Worm (Caenorhabditis elegans) whole organism, early embryonic: Measurements from ENCODE around the gene nhr-202.

Experiments used
- ceh-36 ChIP-seq: sonication (generic microtip); optimal IDR thresholded peaks from 2 replicates; lab custom pipeline; 2016; ENCODE audit warnings: missing genetic modification characterization, inconsistent platforms, missing compliant biosample characterization
- scrt-1 ChIP-seq: fragments of 200-800 bp; sonication (Bioruptor generic); IDR thresholded peaks from 2 replicates; pipeline ENCODE4 v1.3.6; 2022; ENCODE audit warnings: missing genetic modification characterization, missing compliant biosample characterization

DNA sequence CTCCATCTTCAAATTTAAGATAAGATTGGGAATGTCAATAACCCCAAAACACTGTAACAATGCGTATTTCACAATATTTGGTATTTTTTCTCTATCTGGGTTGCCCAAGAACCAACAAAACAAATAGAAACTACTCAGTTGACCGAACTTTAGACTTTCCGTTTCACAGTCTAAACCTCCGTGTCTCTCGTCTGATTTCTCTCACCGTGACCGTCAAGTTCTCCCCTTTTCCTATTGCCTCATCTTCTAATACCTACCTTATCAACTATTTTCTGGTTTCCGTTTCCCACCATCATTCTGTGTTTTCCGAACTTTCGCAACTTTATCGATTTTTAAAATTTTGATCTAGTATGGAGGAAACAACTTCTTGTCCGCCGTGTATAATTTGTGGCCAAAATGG, 31.9 kb downstream of the nhr-202 start, which contains the start of gene nhr-131:
- TF ChIP-seq ceh-36 (no peak), scrt-1 (GFP tag; lab: Robert Waterston, UW) (no peak)
